Fruit fly (Drosophila melanogaster) whole organism, embryonic: ENCODE results near the gene JMJD5.

ENCODE experiments used
- Adf1 ChIP-seq: fragments of 200-800 bp; sonication (Bioruptor generic); IDR thresholded peaks from 2 replicates; pipeline ENCODE4 v1.3.6; 2022; ENCODE audit warnings: missing biosample characterization, missing genetic modification characterization
- Antp ChIP-seq: fragments of 200-800 bp; sonication (Bioruptor generic); optimal IDR thresholded peaks from 3 replicates; lab custom pipeline; 2016; ENCODE audit warnings: missing biosample characterization, missing genetic modification characterization
- CG10209 ChIP-seq: fragments of 200-800 bp; sonication (Bioruptor generic); optimal IDR thresholded peaks from 3 replicates; lab custom pipeline; 2017; ENCODE audit warnings: missing biosample characterization, mild to moderate bottlenecking, missing genetic modification characterization, missing genetic modification reagents
- CG10321 ChIP-seq: fragments of 200-800 bp; sonication (Bioruptor generic); IDR thresholded peaks from 2 replicates; pipeline ENCODE4 v1.3.6; 2022; ENCODE audit warnings: missing biosample characterization, missing genetic modification characterization
- CG12744 ChIP-seq: fragments of 200-800 bp; sonication (Bioruptor generic); optimal IDR thresholded peaks from 2 replicates; lab custom pipeline; 2016; ENCODE audit warnings: missing biosample characterization, missing genetic modification characterization
- CG13424 ChIP-seq: fragments of 200-800 bp; sonication (Bioruptor generic); optimal IDR thresholded peaks from 2 replicates; lab custom pipeline; 2019; ENCODE audit warnings: missing biosample characterization, mild to moderate bottlenecking, missing genetic modification characterization, moderate library complexity
- CG1647 ChIP-seq: fragments of 200-800 bp; sonication (Bioruptor generic); optimal IDR thresholded peaks from 3 replicates; lab custom pipeline; 2016; ENCODE audit warnings: missing biosample characterization, missing genetic modification characterization
- CG17829 ChIP-seq: fragments of 200-800 bp; optimal IDR thresholded peaks from 2 replicates; lab custom pipeline; 2019; ENCODE audit warnings: missing biosample characterization, mild to moderate bottlenecking, missing genetic modification characterization, moderate library complexity
- CG18011 ChIP-seq: fragments of 200-800 bp; sonication (Bioruptor generic); optimal IDR thresholded peaks from 2 replicates; lab custom pipeline; 2017; ENCODE audit warnings: missing biosample characterization, missing genetic modification characterization, mild to moderate bottlenecking, moderate library complexity, missing genotype
- CG2129 ChIP-seq: fragments of 200-800 bp; sonication (Bioruptor generic); IDR thresholded peaks from 2 replicates; pipeline ENCODE4 v1.3.6; 2022; ENCODE audit warnings: missing biosample characterization, missing genetic modification characterization; ENCODE audit not compliant: partially characterized antibody
- CG3065 ChIP-seq: fragments of 200-800 bp; sonication (Bioruptor generic); optimal IDR thresholded peaks from 2 replicates; lab custom pipeline; 2016; ENCODE audit warnings: missing biosample characterization, missing genetic modification characterization
- CG31388 ChIP-seq: fragments of 200-800 bp; sonication (Bioruptor generic); optimal IDR thresholded peaks from 2 replicates; lab custom pipeline; 2016; ENCODE audit warnings: missing biosample characterization, missing genetic modification characterization
- CG3726 ChIP-seq: fragments of 200-800 bp; sonication (Bioruptor generic); IDR thresholded peaks from 3 replicates; pipeline ENCODE4, ENCODE4 v1.3.6; 2022; ENCODE audit warnings: missing biosample characterization, missing genetic modification characterization
- CG8281 ChIP-seq: fragments of 200-800 bp; sonication (Bioruptor generic); optimal IDR thresholded peaks from 2 replicates; lab custom pipeline; 2018; ENCODE audit warnings: missing biosample characterization, mild to moderate bottlenecking, missing genetic modification characterization, moderate library complexity
- CG8290 ChIP-seq, 3 experiments: fragments of 200-800 bp; sonication (Bioruptor generic); optimal IDR thresholded peaks; 2 replicates each; lab custom pipeline; 2016 to 2019; ENCODE audit warnings: missing biosample characterization in 3 of 3, missing genetic modification characterization in 3 of 3, mild to moderate bottlenecking in 2 of 3, moderate library complexity in 1 of 3
- CG8478 ChIP-seq: fragments of >200 bp; optimal IDR thresholded peaks from 2 replicates; lab custom pipeline; 2018
- CG8924 ChIP-seq: fragments of 200-800 bp; optimal IDR thresholded peaks from 3 replicates; lab custom pipeline; 2019; ENCODE audit warnings: missing biosample characterization, mild to moderate bottlenecking, missing genetic modification characterization, moderate library complexity
- CG9727 ChIP-seq: fragments of 200-800 bp; sonication (Bioruptor generic); optimal IDR thresholded peaks from 3 replicates; lab custom pipeline; 2017; ENCODE audit warnings: missing biosample characterization, mild to moderate bottlenecking, missing genetic modification characterization
- CkIIα-i1 ChIP-seq: fragments of 200-800 bp; sonication (Bioruptor generic); IDR thresholded peaks from 2 replicates; pipeline ENCODE4 v1.3.6; 2022; ENCODE audit warnings: missing biosample characterization, missing genetic modification characterization
- D ChIP-seq, 2 experiments: fragments of 200-800 bp in 1 of 2; fragments of >200 bp in 1 of 2; sonication (Bioruptor generic) in 1 of 2; optimal IDR thresholded peaks; 2 replicates in 1 of 2; 3 replicates in 1 of 2; lab custom pipeline; 2017; ENCODE audit warnings: mild to moderate bottlenecking in 1 of 2, missing biosample characterization in 1 of 2, missing genetic modification characterization in 1 of 2, missing genetic modification reagents in 1 of 2
- Dfd ChIP-seq, 2 experiments: fragments of >200 bp; optimal IDR thresholded peaks; 2 replicates each; lab custom pipeline; 2017; ENCODE audit warnings: missing biosample characterization in 2 of 2, missing genetic modification characterization in 2 of 2
- Drgx ChIP-seq: fragments of 200-800 bp; sonication (Bioruptor generic); IDR thresholded peaks from 2 replicates; pipeline ENCODE4 v1.3.6; 2022; ENCODE audit warnings: missing biosample characterization, missing genetic modification characterization
- E2f1 ChIP-seq: fragments of 200-800 bp; sonication (Bioruptor generic); IDR thresholded peaks from 2 replicates; pipeline ENCODE4 v1.3.6; 2022; ENCODE audit warnings: missing biosample characterization, missing genetic modification characterization
- Gug ChIP-seq: fragments of 200-800 bp; sonication (Bioruptor generic); IDR thresholded peaks from 4 replicates; pipeline ENCODE4 v1.3.6; 2022; ENCODE audit warnings: missing biosample characterization, missing genetic modification characterization
- Lim3 ChIP-seq: fragments of 200-800 bp; sonication (Bioruptor generic); IDR thresholded peaks from 2 replicates; pipeline ENCODE4 v1.3.6; 2022; ENCODE audit warnings: missing biosample characterization, missing genetic modification characterization
- Mad ChIP-seq: fragments of 200-800 bp; sonication (Bioruptor generic); optimal IDR thresholded peaks from 2 replicates; lab custom pipeline; 2016; ENCODE audit warnings: missing biosample characterization, missing genetic modification characterization
- Meics ChIP-seq: fragments of 200-800 bp; sonication (Bioruptor generic); optimal IDR thresholded peaks from 2 replicates; lab custom pipeline; 2017; ENCODE audit warnings: missing biosample characterization, mild to moderate bottlenecking, missing genetic modification characterization
- Myb ChIP-seq: fragments of 200-800 bp; sonication (Bioruptor generic); optimal IDR thresholded peaks from 2 replicates; lab custom pipeline; 2016; ENCODE audit warnings: missing biosample characterization, missing genetic modification characterization
- NK7.1 ChIP-seq: fragments of 200-800 bp; sonication (Bioruptor generic); optimal IDR thresholded peaks from 3 replicates; lab custom pipeline; 2016; ENCODE audit warnings: missing biosample characterization, missing genetic modification characterization
- TFAM ChIP-seq: fragments of 200-800 bp; sonication (Bioruptor generic); optimal IDR thresholded peaks from 2 replicates; lab custom pipeline; 2017; ENCODE audit warnings: missing biosample characterization, missing genetic modification characterization, inconsistent platforms
- abd-A ChIP-seq: fragments of 200-800 bp; sonication (Bioruptor generic); optimal IDR thresholded peaks from 3 replicates; lab custom pipeline; 2019; ENCODE audit warnings: missing biosample characterization, mild to moderate bottlenecking, missing genetic modification characterization, moderate library complexity
- al ChIP-seq: fragments of 200-800 bp; sonication (Bioruptor generic); IDR thresholded peaks from 2 replicates; pipeline ENCODE4 v1.3.6; 2022; ENCODE audit warnings: missing biosample characterization, missing genetic modification characterization
- amos ChIP-seq: fragments of 200-800 bp; sonication (Bioruptor generic); IDR thresholded peaks from 2 replicates; pipeline ENCODE4 v1.3.6; 2022; ENCODE audit warnings: missing biosample characterization, missing genetic modification characterization; ENCODE audit not compliant: partially characterized antibody
- cas ChIP-seq: fragments of 200-800 bp; sonication (Bioruptor generic); IDR thresholded peaks from 2 replicates; pipeline ENCODE4 v1.3.6; 2022; ENCODE audit warnings: missing biosample characterization, missing genetic modification characterization
- chn ChIP-seq: fragments of 200-800 bp; sonication (Bioruptor generic); optimal IDR thresholded peaks from 2 replicates; lab custom pipeline; 2016; ENCODE audit warnings: missing biosample characterization, missing genetic modification characterization
- ewg ChIP-seq: fragments of 200-800 bp; sonication (Bioruptor generic); optimal IDR thresholded peaks from 3 replicates; lab custom pipeline; 2017; ENCODE audit warnings: mild to moderate bottlenecking, missing biosample characterization, missing genetic modification reagents, missing genetic modification characterization
- fu2 ChIP-seq: fragments of 200-800 bp; sonication (Bioruptor generic); optimal IDR thresholded peaks from 2 replicates; lab custom pipeline; 2016; ENCODE audit warnings: missing biosample characterization, missing genetic modification characterization
- gce ChIP-seq: fragments of 200-800 bp; sonication (Bioruptor generic); IDR thresholded peaks from 3 replicates; pipeline ENCODE4 v1.3.6; 2022; ENCODE audit warnings: missing biosample characterization, missing genetic modification characterization
- gcm ChIP-seq: fragments of 200-800 bp; sonication (Bioruptor generic); optimal IDR thresholded peaks from 2 replicates; lab custom pipeline; 2019; ENCODE audit warnings: missing biosample characterization, mild to moderate bottlenecking, missing genetic modification characterization, moderate library complexity
- gsb-n ChIP-seq: fragments of 200-800 bp; sonication (Bioruptor generic); optimal IDR thresholded peaks from 3 replicates; lab custom pipeline; 2018; ENCODE audit warnings: missing biosample characterization, mild to moderate bottlenecking, missing genetic modification characterization
- hbn ChIP-seq: fragments of 200-800 bp; sonication (Bioruptor generic); IDR thresholded peaks from 2 replicates; pipeline ENCODE4 v1.3.6; 2022; ENCODE audit warnings: missing biosample characterization, missing genetic modification characterization; ENCODE audit not compliant: partially characterized antibody
- klu ChIP-seq: fragments of 200-800 bp; sonication (Bioruptor generic); IDR thresholded peaks from 2 replicates; pipeline ENCODE4 v1.3.6; 2022; ENCODE audit warnings: missing biosample characterization, missing genetic modification characterization
- pros ChIP-seq: fragments of 200-800 bp; sonication (Bioruptor generic); optimal IDR thresholded peaks from 3 replicates; lab custom pipeline; 2019; ENCODE audit warnings: missing biosample characterization, mild to moderate bottlenecking, missing genetic modification characterization, moderate library complexity
- run ChIP-seq: fragments of 200-800 bp; sonication (Bioruptor generic); optimal IDR thresholded peaks from 3 replicates; lab custom pipeline; 2018; ENCODE audit warnings: missing biosample characterization, mild to moderate bottlenecking, missing genetic modification characterization
- salm ChIP-seq: fragments of 200-800 bp; sonication (Bioruptor generic); optimal IDR thresholded peaks from 2 replicates; lab custom pipeline; 2018; ENCODE audit warnings: missing biosample characterization, mild to moderate bottlenecking, missing genetic modification characterization
- trh ChIP-seq: fragments of 200-800 bp; sonication (Bioruptor generic); optimal IDR thresholded peaks from 2 replicates; lab custom pipeline; 2016; ENCODE audit warnings: missing biosample characterization, missing genetic modification characterization
- ttk ChIP-seq: fragments of 200-800 bp; sonication (Bioruptor generic); IDR thresholded peaks from 2 replicates; pipeline ENCODE4 v2.1.2; 2022; ENCODE audit warnings: missing biosample characterization, missing genetic modification characterization
- yki ChIP-seq: fragments of >200 bp; optimal IDR thresholded peaks from 3 replicates; lab custom pipeline; 2018
- zfh1 ChIP-seq: fragments of 200-800 bp; sonication (Bioruptor generic); IDR thresholded peaks from 3 replicates; pipeline ENCODE4 v1.3.6; 2022; ENCODE audit warnings: missing biosample characterization, missing genetic modification characterization

JMJD5 gene

dm6 chr3L:791251-791991, 49.7 kb downstream of the JMJD5 start (continued):
- TF ChIP-seq chn (GFP tag; lab: Kevin White, UChicago) (peak; percentile 58), TFAM (GFP tag; lab: Kevin White, UChicago) (no peak), CG31388 (GFP tag; lab: Kevin White, UChicago) (no peak), gce (GFP tag; lab: Robert Waterston, UW) (0 out of 3 replicates have a peak, but pooled peaks have one; percentile 25), yki (no peak), gsb-n (tag; lab: Kevin White, UChicago) (peak; percentile 62), abd-A (tag; lab: Kevin White, UChicago) (no peak), Adf1 (GFP tag; lab: Robert Waterston, UW) (peak; percentile 35), pros (GFP tag; lab: Kevin White, UChicago) (no peak), CG8924 (peak; percentile 52), CG2129 (GFP tag; lab: Robert Waterston, UW) (no peak), Antp (GFP tag; lab: Kevin White, UChicago) (peak; percentile 33), hbn (GFP tag; lab: Robert Waterston, UW) (no peak), cas (GFP tag; lab: Robert Waterston, UW) (no peak), E2f1 (peak; percentile 56; the same call in 1 of the 2 replicates), CG13424 (tag; lab: Kevin White, UChicago) (peak; percentile 67), CG8281 (tag; lab: Kevin White, UChicago) (peak; percentile 95), al (no peak), Dfd (GFP tag; optimal IDR thresholded peaks at IDR 0.05; lab: Kevin White, UChicago) (no peak), Mad (GFP tag; lab: Kevin White, UChicago) (no peak), gcm (peak; percentile 73), run (peak; percentile 49), CG8290 (GFP tag; optimal IDR thresholded peaks at IDR 0.05; lab: Kevin White, UChicago) (peak; percentile 25), CG8290 (tag; optimal IDR thresholded peaks at IDR 0.05; lab: Kevin White, UChicago) (no peak), fu2 (GFP tag; lab: Kevin White, UChicago) (no peak), CG10321 (GFP tag; lab: Robert Waterston, UW) (no peak), ewg (peak; percentile 30), Lim3 (no peak), CG8478 (lab: Kevin White, UChicago) (no peak), salm (tag; lab: Kevin White, UChicago) (peak; percentile 70), klu (no peak), Gug (GFP tag; lab: Robert Waterston, UW) (peak; percentile 34; the same call in 1 of the 4 replicates), CG3065 (GFP tag; lab: Kevin White, UChicago) (no peak), CG10209 (GFP tag; lab: Kevin White, UChicago) (peak; percentile 64), CG12744 (GFP tag; lab: Kevin White, UChicago) (peak; percentile 36), Meics (peak; percentile 6), trh (no peak), zfh1 (GFP tag; lab: Robert Waterston, UW) (peak; percentile 67; the same call in 2 of the 3 replicates), D (optimal IDR thresholded peaks at IDR 0.05; lab: Kevin White, UChicago) (no peak), D (GFP tag; optimal IDR thresholded peaks at IDR 0.05; lab: Kevin White, UChicago) (peak; percentile 72), Myb (GFP tag; lab: Kevin White, UChicago) (no peak), NK7.1 (no peak), CG18011 (GFP tag; lab: Kevin White, UChicago) (no peak), Drgx (GFP tag; lab: Robert Waterston, UW) (peak; percentile 82), ttk (GFP tag; lab: Robert Waterston, UW) (0 out of 2 replicates have a peak, but pooled peaks have one; percentile 28), CG3726 (GFP tag; lab: Robert Waterston, UW) (0 out of 3 replicates have a peak, but pooled peaks have one; percentile 22), CG17829 (peak; percentile 70), CG1647 (no peak), CkIIα-i1 (GFP tag; lab: Robert Waterston, UW) (no peak), amos (GFP tag; lab: Robert Waterston, UW) (no peak), CG9727 (peak; percentile 63)
